Worm (Caenorhabditis elegans) whole organism, early embryonic: ENCODE measurements around the gene F41H10.1.

ENCODE experiments used
- B0310.2 ChIP-seq: sonication (generic microtip); optimal IDR thresholded peaks from 2 replicates; lab custom pipeline; 2016; ENCODE audit warnings: mild to moderate bottlenecking, missing genetic modification characterization, missing compliant biosample characterization
- F13C5.2 ChIP-seq: sonication (generic microtip); optimal IDR thresholded peaks from 2 replicates; lab custom pipeline; 2017; ENCODE audit warnings: mild to moderate bottlenecking, missing genetic modification characterization, inconsistent platforms, missing compliant biosample characterization
- aly-1 ChIP-seq: sonication (generic microtip); optimal IDR thresholded peaks from 2 replicates; lab custom pipeline; 2016; ENCODE audit warnings: missing genetic modification characterization, missing compliant biosample characterization
- ama-1 ChIP-seq: fragments of 150-350 bp; optimal IDR thresholded peaks from 2 replicates; lab custom pipeline; 2014
- ceh-13 ChIP-seq: fragments of 200-800 bp; sonication (Bioruptor generic); optimal IDR thresholded peaks from 2 replicates; lab custom pipeline; 2018; ENCODE audit warnings: mild to moderate bottlenecking, missing genetic modification characterization, missing compliant biosample characterization
- ceh-36 ChIP-seq: sonication (generic microtip); optimal IDR thresholded peaks from 2 replicates; lab custom pipeline; 2016; ENCODE audit warnings: missing genetic modification characterization, inconsistent platforms, missing compliant biosample characterization
- ets-7 ChIP-seq: sonication (generic microtip); optimal IDR thresholded peaks from 2 replicates; lab custom pipeline; 2016; ENCODE audit warnings: missing genotype, missing genetic modification characterization, missing compliant biosample characterization
- flt-1 ChIP-seq: fragments of 200-800 bp; sonication (Bioruptor generic); IDR thresholded peaks from 2 replicates; pipeline ENCODE4 v1.3.6; 2022; ENCODE audit warnings: missing genetic modification characterization, missing compliant biosample characterization
- hmbx-1 ChIP-seq: sonication (generic microtip); optimal IDR thresholded peaks from 2 replicates; lab custom pipeline; 2016; ENCODE audit warnings: mild to moderate bottlenecking, missing genetic modification characterization, missing compliant biosample characterization
- hmg-4 ChIP-seq: fragments of 200-800 bp; sonication (Bioruptor generic); optimal IDR thresholded peaks from 2 replicates; lab custom pipeline; 2018; ENCODE audit warnings: mild to moderate bottlenecking, missing genetic modification characterization, missing compliant biosample characterization
- hnd-1 ChIP-seq: sonication (generic microtip); optimal IDR thresholded peaks from 2 replicates; lab custom pipeline; 2016; ENCODE audit warnings: missing genetic modification characterization, missing compliant biosample characterization
- pes-1 ChIP-seq: fragments of 200-800 bp; sonication (Bioruptor generic); IDR thresholded peaks from 2 replicates; pipeline ENCODE4 v1.3.6; 2022; ENCODE audit warnings: missing genetic modification reagents, missing genetic modification characterization, missing compliant biosample characterization
- scrt-1 ChIP-seq: fragments of 200-800 bp; sonication (Bioruptor generic); IDR thresholded peaks from 2 replicates; pipeline ENCODE4 v1.3.6; 2022; ENCODE audit warnings: missing genetic modification characterization, missing compliant biosample characterization
- sea-1 ChIP-seq: fragments of 200-800 bp; sonication (Bioruptor generic); conservative IDR thresholded peaks from 2 replicates; pipeline ENCODE4 v1.3.6; 2022; ENCODE audit warnings: missing genetic modification characterization, missing compliant biosample characterization
- tbx-11 ChIP-seq: fragments of 200-800 bp; sonication (Bioruptor generic); IDR thresholded peaks from 2 replicates; pipeline ENCODE4 v1.3.6; 2022; ENCODE audit warnings: missing genetic modification characterization, missing compliant biosample characterization
- tbx-37 ChIP-seq: fragments of 200-800 bp; sonication (Bioruptor generic); conservative IDR thresholded peaks from 2 replicates; pipeline ENCODE4 v1.3.6; 2022; ENCODE audit warnings: missing genetic modification reagents, missing genetic modification characterization, missing compliant biosample characterization
- tra-4 ChIP-seq: sonication (generic microtip); optimal IDR thresholded peaks from 2 replicates; lab custom pipeline; 2017; ENCODE audit warnings: missing genetic modification characterization, missing compliant biosample characterization

F41H10.1 gene

ce11 chrIV:5419122-5419521 lies 36.4 kb downstream of the F41H10.1 start, which contains the start of gene ehn-3:
ehn-3 (minus strand) TSS chrIV:5419222.
- TF ChIP-seq tra-4 (tag; lab: Kevin White, UChicago) (no peak), ets-7 (tag; lab: Kevin White, UChicago) (no peak), B0310.2 (no peak), hmg-4 (GFP tag; lab: Kevin White, UChicago) (no peak), tbx-37 (GFP tag; lab: Robert Waterston, UW) (no peak), pes-1 (GFP tag; lab: Robert Waterston, UW) (no peak), hmbx-1 (tag; lab: Kevin White, UChicago) (no peak), ceh-13 (no peak), tbx-11 (GFP tag; lab: Robert Waterston, UW) (no peak), sea-1 (GFP tag; lab: Robert Waterston, UW) (no peak), F13C5.2 (no peak), ama-1 (lab: Kevin White, UChicago) (no peak), ceh-36 (tag; lab: Kevin White, UChicago) (no peak), aly-1 (tag; lab: Kevin White, UChicago) (no peak), scrt-1 (GFP tag; lab: Robert Waterston, UW) (no peak), flt-1 (no peak), hnd-1 (tag; lab: Kevin White, UChicago) (no peak)
